Fruit fly (Drosophila melanogaster): Measurements from ENCODE around the gene COX7B.

dm6 chr3L:17447881-17448280, 22.6 kb downstream of the COX7B start:
- TF ChIP-seq psq (optimal IDR thresholded peaks at IDR 0.05): no peak
- TF ChIP-seq EcR (GFP tag; optimal IDR thresholded peaks at IDR 0.05): no peak
- no peak for TF ChIP-seq CG8478 (optimal IDR thresholded peaks at IDR 0.05)
- no peak for TF ChIP-seq pan (optimal IDR thresholded peaks at IDR 0.05)
- TF ChIP-seq usp (GFP tag; optimal IDR thresholded peaks at IDR 0.05): no peak
- TF ChIP-seq Dll (optimal IDR thresholded peaks at IDR 0.05): no peak

Measured in whole organism.